Worm (Caenorhabditis elegans) whole organism, L3 larva: ENCODE results near the gene C08F11.1.

Source experiments
- ZK546.5 ChIP-seq: sonication (generic microtip); optimal IDR thresholded peaks from 2 replicates; lab custom pipeline; 2017; ENCODE audit warnings: missing biosample characterization, missing genetic modification characterization
- aly-2 ChIP-seq: fragments of 150-350 bp; optimal IDR thresholded peaks from 2 replicates; lab custom pipeline; 2014; ENCODE audit warnings: missing biosample characterization, missing genetic modification characterization
- ceh-16 ChIP-seq: sonication (generic microtip); optimal IDR thresholded peaks from 2 replicates; lab custom pipeline; 2017; ENCODE audit warnings: missing biosample characterization, missing genetic modification characterization
- ceh-28 ChIP-seq: fragments of 150-350 bp; optimal IDR thresholded peaks from 2 replicates; lab custom pipeline; 2014; ENCODE audit warnings: missing biosample characterization, missing genetic modification reagents, missing genetic modification characterization
- egl-27 ChIP-seq: sonication (generic microtip); optimal IDR thresholded peaks from 4 replicates; lab custom pipeline; 2017; ENCODE audit warnings: missing biosample characterization, missing genetic modification reagents, missing genetic modification characterization
- elt-1 ChIP-seq: fragments of 150-350 bp; optimal IDR thresholded peaks from 2 replicates; lab custom pipeline; 2014; ENCODE audit warnings: missing biosample characterization, missing genetic modification characterization
- lin-15B ChIP-seq: fragments of 150-350 bp; optimal IDR thresholded peaks from 2 replicates; lab custom pipeline; 2014; ENCODE audit warnings: missing biosample characterization, missing genetic modification characterization
- mdl-1 ChIP-seq: fragments of 150-350 bp; optimal IDR thresholded peaks from 2 replicates; lab custom pipeline; 2014; ENCODE audit warnings: missing biosample characterization, missing genetic modification characterization
- mml-1 ChIP-seq: fragments of 150-350 bp; sonication (generic microtip); optimal IDR thresholded peaks from 3 replicates; lab custom pipeline; 2014; ENCODE audit warnings: missing biosample characterization, missing genetic modification characterization
- nhr-43 ChIP-seq: sonication (generic microtip); optimal IDR thresholded peaks from 2 replicates; lab custom pipeline; 2016; ENCODE audit warnings: mild to moderate bottlenecking, missing genetic modification characterization, missing compliant biosample characterization; ENCODE audit not compliant: poor library complexity, severe bottlenecking
- nhr-77 ChIP-seq: fragments of 150-350 bp; optimal IDR thresholded peaks from 2 replicates; lab custom pipeline; 2014; ENCODE audit warnings: missing biosample characterization, missing genetic modification characterization
- snpc-4 ChIP-seq: fragments of 150-350 bp; optimal IDR thresholded peaks from 2 replicates; lab custom pipeline; 2014; ENCODE audit warnings: missing biosample characterization, missing genetic modification characterization
- zag-1 ChIP-seq: fragments of 150-350 bp; optimal IDR thresholded peaks from 2 replicates; lab custom pipeline; 2014; ENCODE audit warnings: missing biosample characterization, missing genetic modification characterization
- ztf-11 ChIP-seq: fragments of 150-350 bp; optimal IDR thresholded peaks from 2 replicates; lab custom pipeline; 2014; ENCODE audit warnings: missing biosample characterization, missing genetic modification characterization
- ztf-4 ChIP-seq: fragments of 150-350 bp; optimal IDR thresholded peaks from 2 replicates; lab custom pipeline; 2014; ENCODE audit warnings: missing biosample characterization, missing genetic modification characterization

Gene C08F11.1

ce11 chrIV:13666849-13667430 is 43.3 kb downstream of the C08F11.1 start, which contains the start of gene fbxa-215:
TSS of gene fbxa-215 (minus strand) at chrIV:13666909.
- TF ChIP-seq egl-27 (no peak), nhr-77 (no peak), elt-1 (tag; lab: Kevin White, UChicago) (no peak), mml-1 (tag; lab: Kevin White, UChicago) (no peak), zag-1 (tag; lab: Kevin White, UChicago) (no peak), aly-2 (no peak), nhr-43 (tag; lab: Kevin White, UChicago) (no peak), ceh-28 (no peak)

ce11 chrIV:13673504-13673903 is 49.9 kb downstream of the C08F11.1 start, which contains the start of gene oac-48:
TSS of gene oac-48 (plus strand) at chrIV:13673804.
- no peak for TF ChIP-seq ztf-11 (tag; lab: Kevin White, UChicago)
- TF ChIP-seq lin-15B (tag; lab: Kevin White, UChicago): no peak
- TF ChIP-seq ceh-16 (tag; lab: Kevin White, UChicago): no peak
- TF ChIP-seq ztf-4 (tag; lab: Kevin White, UChicago): no peak
- no peak for TF ChIP-seq aly-2
- TF ChIP-seq mdl-1 (tag; lab: Kevin White, UChicago): no peak
- no peak for TF ChIP-seq ZK546.5
- TF ChIP-seq nhr-43 (tag; lab: Kevin White, UChicago): no peak
- no peak for TF ChIP-seq egl-27
- no peak for TF ChIP-seq snpc-4 (tag; lab: Kevin White, UChicago)
